Worm (Caenorhabditis elegans) whole organism, midembryonic: ENCODE measurements around the gene cnc-2.

Experiments used
- T22C8.4 ChIP-seq: fragments of 200-800 bp; sonication (Bioruptor generic); IDR thresholded peaks from 2 replicates; pipeline ENCODE4 v1.3.6; 2022; ENCODE audit warnings: missing genetic modification characterization, missing compliant biosample characterization
- cog-1 ChIP-seq: sonication (generic microtip); optimal IDR thresholded peaks from 2 replicates; lab custom pipeline; 2016; ENCODE audit warnings: missing genetic modification characterization, missing compliant biosample characterization
- flt-1 ChIP-seq: fragments of 200-800 bp; sonication (Bioruptor generic); IDR thresholded peaks from 2 replicates; pipeline ENCODE4 v1.3.6; 2022; ENCODE audit warnings: missing genetic modification characterization, missing compliant biosample characterization
- klf-2 ChIP-seq: fragments of 200-800 bp; sonication (Bioruptor generic); conservative IDR thresholded peaks from 2 replicates; pipeline ENCODE4 v1.3.6; 2022; ENCODE audit warnings: missing genetic modification reagents, missing genetic modification characterization, missing compliant biosample characterization
- med-1 ChIP-seq: sonication (generic microtip); optimal IDR thresholded peaks from 2 replicates; lab custom pipeline; 2017; ENCODE audit warnings: missing genetic modification characterization, mild to moderate bottlenecking, missing compliant biosample characterization, antibody characterized with exemption, missing genetic modification reagents; ENCODE audit not compliant: insufficient read depth
- ref-1 ChIP-seq: fragments of 200-800 bp; sonication (Bioruptor generic); conservative IDR thresholded peaks from 2 replicates; pipeline ENCODE4 v1.3.6; 2022; ENCODE audit warnings: missing genetic modification reagents, missing genetic modification characterization, missing compliant biosample characterization
- tab-1 ChIP-seq: fragments of 200-800 bp; sonication (Bioruptor generic); IDR thresholded peaks from 2 replicates; pipeline ENCODE4 v1.3.6; 2022; ENCODE audit warnings: missing genetic modification characterization, missing compliant biosample characterization
- ztf-23 ChIP-seq: fragments of 200-800 bp; sonication (Bioruptor generic); IDR thresholded peaks from 2 replicates; pipeline ENCODE4 v1.3.6; 2022; ENCODE audit warnings: missing genetic modification reagents, missing genetic modification characterization, missing compliant biosample characterization
- ztf-29 ChIP-seq: fragments of 200-800 bp; sonication (Bioruptor generic); IDR thresholded peaks from 2 replicates; pipeline ENCODE4 v1.3.6; 2022; ENCODE audit warnings: missing genetic modification reagents, missing genetic modification characterization, missing compliant biosample characterization

The cnc-2 gene

DNA sequence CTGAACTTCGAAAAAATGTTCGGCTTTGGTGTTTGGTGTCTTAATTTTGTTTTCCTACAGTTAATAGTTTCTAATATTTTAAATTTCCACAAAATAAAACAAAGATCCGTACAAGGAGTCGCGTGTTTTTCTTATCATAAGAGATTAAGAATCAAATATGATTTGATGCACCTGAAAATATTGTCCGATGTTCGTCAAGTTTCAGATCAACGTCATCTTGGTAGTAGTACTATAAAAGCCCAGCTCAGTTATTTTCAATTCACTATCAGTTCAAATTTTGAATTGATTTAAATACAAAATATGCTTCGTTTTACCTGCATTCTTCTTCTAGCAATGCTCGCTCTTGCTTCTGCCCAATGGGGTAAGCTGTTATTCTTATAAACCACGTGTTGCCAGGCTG, 4.9 kb downstream of the cnc-2 start, which contains the start of gene cnc-5:
Gene cnc-5 (plus strand): TSS at position 301 of the 400 bp plus-strand sequence.
- no peak for TF ChIP-seq med-1 (GFP tag; lab: Kevin White, UChicago)
- no peak for TF ChIP-seq T22C8.4 (GFP tag; lab: Robert Waterston, UW)
- TF ChIP-seq klf-2 (GFP tag; lab: Robert Waterston, UW): no peak
- TF ChIP-seq tab-1 (GFP tag; lab: Robert Waterston, UW): no peak

DNA sequence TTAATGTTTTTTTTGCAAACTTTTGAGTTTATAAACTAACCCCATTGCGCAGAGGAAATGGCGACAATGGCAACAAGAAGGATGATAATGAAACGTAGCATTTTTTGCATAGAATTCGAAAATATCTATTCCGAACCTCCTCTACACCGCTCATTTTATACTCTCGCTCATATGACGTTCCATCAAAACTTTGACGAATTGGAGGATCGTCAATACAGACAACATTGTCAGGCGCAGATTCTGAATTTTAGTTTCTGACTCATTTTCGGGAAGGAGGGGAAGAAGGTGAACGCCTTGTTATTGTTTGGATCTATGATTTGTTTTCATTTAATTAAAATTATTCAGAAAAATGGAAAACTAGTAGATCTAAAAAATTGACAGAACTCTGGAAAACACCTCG, 5.8 kb downstream of the cnc-2 start, which contains the start of gene cnc-1:
Gene cnc-1 (minus strand): TSS at position 101 of the 400 bp plus-strand sequence.
- no peak for TF ChIP-seq tab-1 (GFP tag; lab: Robert Waterston, UW)
- TF ChIP-seq med-1 (GFP tag; lab: Kevin White, UChicago): no peak
- no peak for TF ChIP-seq flt-1
- no peak for TF ChIP-seq cog-1 (tag; lab: Kevin White, UChicago)
- TF ChIP-seq ztf-29: no peak
- no peak for TF ChIP-seq klf-2 (GFP tag; lab: Robert Waterston, UW)
- TF ChIP-seq ref-1 (GFP tag; lab: Robert Waterston, UW): no peak
- TF ChIP-seq ztf-23 (GFP tag; lab: Robert Waterston, UW): no peak
- TF ChIP-seq T22C8.4 (GFP tag; lab: Robert Waterston, UW): no peak

DNA sequence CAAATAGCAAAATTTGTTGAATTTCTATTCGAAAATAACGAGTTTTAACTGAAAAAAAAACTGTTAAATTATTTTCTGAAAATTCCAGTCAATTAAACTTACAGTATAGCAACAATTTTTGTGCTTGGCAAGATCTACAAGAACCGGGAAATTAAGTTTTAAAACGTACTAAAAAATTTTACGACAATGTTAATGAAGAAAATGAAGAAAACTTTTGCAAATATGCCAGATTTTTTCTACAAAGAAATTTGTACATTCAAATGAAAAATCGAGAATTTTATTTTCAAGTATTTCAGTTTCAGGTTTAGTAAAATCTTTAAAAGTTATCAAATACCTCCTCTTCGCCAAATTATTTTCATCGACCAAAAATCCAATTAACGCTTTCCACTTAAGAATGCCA, 7.9 kb downstream of the cnc-2 start, which contains the start of gene cnc-11:
Gene cnc-11 (plus strand): TSS at position 301 of the 400 bp plus-strand sequence.
- TF ChIP-seq cog-1 (tag; lab: Kevin White, UChicago): no peak
- TF ChIP-seq ztf-23 (GFP tag; lab: Robert Waterston, UW): no peak
- no peak for TF ChIP-seq med-1 (GFP tag; lab: Kevin White, UChicago)
- TF ChIP-seq ref-1 (GFP tag; lab: Robert Waterston, UW): no peak
- TF ChIP-seq tab-1 (GFP tag; lab: Robert Waterston, UW): no peak
- TF ChIP-seq klf-2 (GFP tag; lab: Robert Waterston, UW): no peak
- TF ChIP-seq T22C8.4 (GFP tag; lab: Robert Waterston, UW): no peak
- no peak for TF ChIP-seq ztf-29

DNA sequence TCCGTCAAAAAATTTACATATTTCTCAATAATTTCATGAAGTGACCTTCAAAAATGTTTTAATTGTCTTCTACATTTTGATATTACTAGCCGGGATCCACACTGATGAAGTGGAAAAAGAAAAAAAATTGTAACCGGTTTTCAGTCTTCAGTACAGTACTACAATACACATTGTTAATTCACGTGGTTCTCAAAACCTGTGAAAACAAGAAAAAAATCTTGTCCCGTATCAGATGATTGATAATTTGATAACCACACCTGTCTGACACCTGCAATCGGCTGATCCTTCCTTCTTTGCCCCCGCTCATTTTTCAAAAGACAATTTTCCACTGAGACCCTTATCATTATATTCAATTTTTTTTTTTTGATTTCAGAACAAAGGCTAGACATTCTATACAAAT, 11.2 kb downstream of the cnc-2 start, which contains the start of gene R09B5.11:
Gene R09B5.11 (plus strand): TSS at position 374 of the 400 bp plus-strand sequence.
- TF ChIP-seq ztf-23 (GFP tag; lab: Robert Waterston, UW) (no peak), flt-1 (no peak), T22C8.4 (GFP tag; lab: Robert Waterston, UW) (no peak)

DNA sequence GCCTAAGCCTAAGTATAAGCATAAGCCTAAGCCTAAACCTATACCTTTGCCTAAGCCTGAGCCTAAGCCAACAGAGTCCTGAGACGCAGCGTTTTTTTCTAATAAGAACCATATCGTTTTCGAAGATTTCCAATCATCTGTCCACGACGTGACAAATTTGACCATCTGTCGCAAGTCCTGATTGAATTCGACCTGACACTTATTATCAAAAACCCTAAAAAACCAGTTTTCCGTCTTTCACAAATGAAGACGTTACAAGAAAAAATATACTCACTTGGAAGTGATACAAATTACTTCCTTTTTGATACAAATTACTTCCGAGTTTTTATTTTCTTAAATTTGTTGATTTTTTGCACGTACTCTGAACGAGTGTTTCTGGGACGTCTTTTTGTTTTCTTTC, 11.8 kb downstream of the cnc-2 start:
- TF ChIP-seq klf-2 (GFP tag; lab: Robert Waterston, UW) (no peak), tab-1 (GFP tag; lab: Robert Waterston, UW) (no peak), ztf-29 (no peak), ref-1 (GFP tag; lab: Robert Waterston, UW) (no peak), cog-1 (tag; lab: Kevin White, UChicago) (no peak), med-1 (GFP tag; lab: Kevin White, UChicago) (no peak), T22C8.4 (GFP tag; lab: Robert Waterston, UW) (no peak), flt-1 (no peak), ztf-23 (GFP tag; lab: Robert Waterston, UW) (no peak)

DNA sequence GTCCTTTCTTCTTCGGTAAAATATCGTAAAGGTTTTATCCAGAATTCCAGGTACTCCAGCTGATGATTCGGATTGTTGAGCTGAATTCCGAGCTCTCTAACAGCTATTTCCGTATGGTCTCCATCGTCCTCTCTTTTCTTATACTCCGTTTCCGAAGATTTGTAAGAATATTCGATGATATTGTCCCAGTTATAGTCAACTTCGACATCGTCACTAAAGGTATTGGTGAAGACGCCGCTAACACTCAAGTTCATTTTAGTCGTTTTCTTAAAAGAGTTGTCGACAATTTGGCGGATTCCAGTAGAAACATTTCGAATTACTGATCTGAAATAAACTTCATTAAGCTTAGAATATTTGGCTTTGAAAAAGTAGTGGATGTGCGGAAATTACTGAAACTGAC, 14.9 kb downstream of the cnc-2 start:
- TF ChIP-seq cog-1 (tag; lab: Kevin White, UChicago): no peak
- no peak for TF ChIP-seq tab-1 (GFP tag; lab: Robert Waterston, UW)
- no peak for TF ChIP-seq ref-1 (GFP tag; lab: Robert Waterston, UW)
- TF ChIP-seq T22C8.4 (GFP tag; lab: Robert Waterston, UW): no peak
- no peak for TF ChIP-seq med-1 (GFP tag; lab: Kevin White, UChicago)
- TF ChIP-seq flt-1: no peak
- no peak for TF ChIP-seq ztf-23 (GFP tag; lab: Robert Waterston, UW)
- no peak for TF ChIP-seq klf-2 (GFP tag; lab: Robert Waterston, UW)
- no peak for TF ChIP-seq ztf-29

DNA sequence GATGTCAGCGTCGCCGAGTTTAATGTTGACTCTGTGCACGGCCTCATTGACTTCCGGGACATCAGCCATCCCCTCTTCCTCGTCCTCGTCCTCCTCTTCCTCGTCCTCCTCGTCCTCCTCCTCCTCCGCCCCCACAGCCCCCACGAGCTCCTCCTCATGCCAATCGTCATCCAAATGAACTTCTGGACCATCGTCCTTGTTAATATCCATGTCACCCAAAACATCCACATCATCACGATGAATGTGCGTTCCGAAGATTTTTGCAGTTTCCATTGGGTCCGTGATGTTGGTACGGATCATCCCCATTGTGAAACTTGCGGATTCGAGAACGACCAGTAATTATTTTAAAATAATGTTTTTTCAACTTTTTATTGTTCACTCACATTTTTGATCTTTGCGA, 15.6 kb downstream of the cnc-2 start:
- no peak for TF ChIP-seq klf-2 (GFP tag; lab: Robert Waterston, UW)
- no peak for TF ChIP-seq ztf-29
- no peak for TF ChIP-seq ref-1 (GFP tag; lab: Robert Waterston, UW)
- TF ChIP-seq cog-1 (tag; lab: Kevin White, UChicago): no peak

DNA sequence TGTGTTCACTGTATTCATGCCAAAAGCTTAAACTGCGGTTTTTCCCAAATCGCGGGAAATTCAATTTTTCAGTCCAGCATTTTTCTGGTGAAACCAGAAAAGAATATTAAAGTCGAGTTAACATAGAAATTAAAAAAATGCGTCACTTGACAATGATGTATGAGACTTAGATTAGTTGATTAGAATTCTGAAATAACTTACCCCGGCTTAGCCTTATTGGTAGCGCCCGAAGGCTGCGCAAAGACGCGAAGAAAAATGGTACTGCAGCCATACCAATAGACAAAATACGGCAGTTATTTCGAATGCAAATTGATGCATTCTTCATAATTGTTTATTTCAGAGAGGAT, 16.6 kb downstream of the cnc-2 start:
- TF ChIP-seq ztf-29 (no peak), med-1 (GFP tag; lab: Kevin White, UChicago) (no peak), T22C8.4 (GFP tag; lab: Robert Waterston, UW) (no peak), ref-1 (GFP tag; lab: Robert Waterston, UW) (no peak), klf-2 (GFP tag; lab: Robert Waterston, UW) (no peak)

DNA sequence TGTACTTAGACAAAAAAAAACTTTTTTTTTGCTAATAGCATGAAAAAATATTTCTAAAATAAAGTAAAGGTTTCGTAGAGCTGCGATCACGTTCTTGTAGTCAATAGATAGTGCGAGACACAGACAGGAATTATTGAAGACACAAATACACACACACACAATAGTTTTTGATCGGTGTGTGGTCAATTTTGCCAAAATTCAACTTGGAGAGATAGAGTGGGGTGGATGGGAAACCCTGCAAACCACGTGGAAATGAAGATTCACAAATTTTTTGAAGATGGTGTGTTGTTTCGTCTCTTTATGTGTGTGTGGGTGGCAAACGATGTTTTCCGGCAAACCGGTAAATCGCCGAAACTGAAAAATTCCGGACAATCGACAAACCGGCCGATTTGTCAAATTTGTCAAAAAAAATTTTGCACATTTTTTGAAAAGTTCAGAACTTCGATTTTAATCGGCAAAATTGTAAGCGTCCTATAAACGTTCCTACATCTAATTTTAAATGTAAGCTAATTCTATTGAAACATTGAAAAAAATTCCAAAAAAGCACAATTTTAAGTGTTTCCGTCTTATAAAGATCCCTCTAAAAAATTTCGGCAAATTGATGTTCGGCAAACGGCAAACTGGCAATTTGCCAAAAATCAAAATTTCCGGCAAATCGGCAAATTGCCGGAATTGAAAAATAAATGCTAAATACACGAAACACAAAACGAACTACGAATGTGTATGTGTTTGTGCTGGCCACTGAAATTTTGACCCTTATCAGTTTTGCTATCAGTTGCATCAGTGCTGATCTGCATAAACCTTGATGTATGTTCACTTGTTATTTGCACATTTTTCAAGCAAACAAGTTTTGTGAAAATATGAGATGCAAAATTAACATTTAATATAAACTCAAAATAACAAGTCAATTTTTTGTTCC, 17.2 kb downstream of the cnc-2 start:
- TF ChIP-seq ztf-29 (no peak), klf-2 (GFP tag; lab: Robert Waterston, UW) (no peak), cog-1 (tag; lab: Kevin White, UChicago) (no peak), med-1 (GFP tag; lab: Kevin White, UChicago) (no peak), tab-1 (GFP tag; lab: Robert Waterston, UW) (no peak), ztf-23 (GFP tag; lab: Robert Waterston, UW) (no peak), ref-1 (GFP tag; lab: Robert Waterston, UW) (no peak), flt-1 (no peak), T22C8.4 (GFP tag; lab: Robert Waterston, UW) (no peak)
